Worm (Caenorhabditis elegans): ENCODE data around the gene nhr-128.

- TF ChIP-seq hmbx-1 (tag; optimal IDR thresholded peaks at IDR 0.05): no peak
- TF ChIP-seq pes-1 (GFP tag; IDR thresholded peaks at IDR 0.05): no peak
- no peak for TF ChIP-seq scrt-1 (GFP tag; IDR thresholded peaks at IDR 0.05)
- TF ChIP-seq tra-4 (tag; optimal IDR thresholded peaks at IDR 0.05): no peak
- TF ChIP-seq ama-1 (optimal IDR thresholded peaks at IDR 0.05): no peak
- no peak for TF ChIP-seq hmg-4 (GFP tag; optimal IDR thresholded peaks at IDR 0.05)
- no peak for TF ChIP-seq ceh-13 (GFP tag; optimal IDR thresholded peaks at IDR 0.05)
- TF ChIP-seq ets-7 (tag; optimal IDR thresholded peaks at IDR 0.05): no peak
- TF ChIP-seq tbx-37 (GFP tag; conservative IDR thresholded peaks at IDR 0.05): no peak
- TF ChIP-seq aly-1 (tag; optimal IDR thresholded peaks at IDR 0.05): no peak
These were observed 32.8 kb downstream of the nhr-128 start, which contains the start of gene str-253 for ce11 chrV:2254553-2255124.

All from whole organism, early embryonic.